Worm (Caenorhabditis elegans) whole organism, L4 larva: ENCODE data around the gene metl-2.

ENCODE experiments used
- D1046.2 ChIP-seq: fragments of 200-800 bp; sonication (Bioruptor generic); IDR thresholded peaks from 2 replicates; pipeline ENCODE4 v1.3.6; 2022; ENCODE audit warnings: missing genetic modification characterization, missing compliant biosample characterization
- F10B5.3 ChIP-seq: sonication (generic microtip); optimal IDR thresholded peaks from 2 replicates; lab custom pipeline; 2016; ENCODE audit warnings: mild to moderate bottlenecking, missing genetic modification characterization, missing compliant biosample characterization
- F26F4.8 ChIP-seq: fragments of 200-800 bp; sonication (Bioruptor generic); conservative IDR thresholded peaks from 2 replicates; pipeline ENCODE4 v1.3.6; 2022; ENCODE audit warnings: missing genetic modification characterization, missing compliant biosample characterization
- Y75B8A.6 ChIP-seq: fragments of 200-800 bp; sonication (Bioruptor generic); IDR thresholded peaks from 2 replicates; pipeline ENCODE4 v1.3.6; 2022; ENCODE audit warnings: missing genetic modification reagents, missing genetic modification characterization, missing compliant biosample characterization
- ZK337.2 ChIP-seq: fragments of 200-800 bp; sonication (Bioruptor generic); IDR thresholded peaks from 2 replicates; pipeline ENCODE4 v1.3.6; 2022; ENCODE audit warnings: missing genetic modification reagents, missing genetic modification characterization, missing compliant biosample characterization
- aha-1 ChIP-seq: fragments of 150-350 bp; peaks from one replicate; lab custom pipeline; 2014; ENCODE audit warnings: missing biosample characterization, missing genetic modification characterization
- aly-2 ChIP-seq: sonication (generic microtip); optimal IDR thresholded peaks from 2 replicates; lab custom pipeline; 2018; ENCODE audit warnings: missing biosample characterization, missing genetic modification characterization
- ceh-28 ChIP-seq: fragments of 150-350 bp; optimal IDR thresholded peaks from 2 replicates; lab custom pipeline; 2014; ENCODE audit warnings: missing biosample characterization, missing genetic modification reagents, missing genetic modification characterization
- daf-16 ChIP-seq, 3 experiments: sonication (generic microtip); optimal IDR thresholded peaks; 2 replicates each; lab custom pipeline; 2016 to 2017; ENCODE audit warnings: missing genetic modification characterization in 3 of 3, missing genetic modification reagents in 3 of 3, mild to moderate bottlenecking in 2 of 3, missing compliant biosample characterization in 2 of 3, missing biosample characterization in 1 of 3, moderate library complexity in 1 of 3
- dmd-6 ChIP-seq: fragments of 200-800 bp; sonication (Bioruptor generic); IDR thresholded peaks from 2 replicates; pipeline ENCODE4 v1.3.6; 2022; ENCODE audit warnings: missing genetic modification reagents, missing genetic modification characterization, missing compliant biosample characterization
- dpl-1 ChIP-seq: fragments of 150-350 bp; optimal IDR thresholded peaks from 2 replicates; lab custom pipeline; 2014; ENCODE audit warnings: missing biosample characterization, missing genetic modification reagents, missing genetic modification characterization
- dve-1 ChIP-seq: sonication (generic microtip); optimal IDR thresholded peaks from 2 replicates; lab custom pipeline; 2017; ENCODE audit warnings: antibody characterized with exemption, mild to moderate bottlenecking, missing genetic modification characterization, missing compliant biosample characterization; ENCODE audit not compliant: insufficient read depth
- egl-43 ChIP-seq: fragments of 200-800 bp; sonication (Bioruptor generic); IDR thresholded peaks from 2 replicates; pipeline ENCODE4 v1.3.6; 2022; ENCODE audit warnings: missing genetic modification reagents, missing genetic modification characterization, missing compliant biosample characterization
- fkh-10 ChIP-seq: fragments of 150-350 bp; optimal IDR thresholded peaks from 2 replicates; lab custom pipeline; 2014; ENCODE audit warnings: missing biosample characterization, missing genetic modification reagents, missing genetic modification characterization
- gei-8 ChIP-seq: fragments of 200-800 bp; sonication (Bioruptor generic); optimal IDR thresholded peaks from 2 replicates; lab custom pipeline; 2018; ENCODE audit warnings: mild to moderate bottlenecking, missing genetic modification characterization, missing compliant biosample characterization
- hlh-11 ChIP-seq: fragments of 200-800 bp; sonication (Bioruptor generic); optimal IDR thresholded peaks from 2 replicates; lab custom pipeline; 2018; ENCODE audit warnings: mild to moderate bottlenecking, missing genetic modification characterization, missing compliant biosample characterization
- lin-1 ChIP-seq: fragments of 200-800 bp; sonication (Bioruptor generic); IDR thresholded peaks from 2 replicates; pipeline ENCODE4 v1.3.6; 2022; ENCODE audit warnings: missing genetic modification reagents, missing genetic modification characterization, missing compliant biosample characterization
- lin-13 ChIP-seq: fragments of 150-350 bp; optimal IDR thresholded peaks from 2 replicates; lab custom pipeline; 2014; ENCODE audit warnings: missing biosample characterization, missing genetic modification reagents, missing genetic modification characterization
- madf-5 ChIP-seq, 2 experiments: fragments of 200-800 bp; sonication (Bioruptor generic); IDR thresholded peaks; 2 replicates each; pipeline ENCODE4 v1.3.6; 2022; ENCODE audit warnings: missing compliant biosample characterization in 2 of 2, missing genetic modification characterization in 2 of 2
- mdl-1 ChIP-seq, 2 experiments: fragments of 150-350 bp in 1 of 2; sonication (generic microtip) in 1 of 2; optimal IDR thresholded peaks; 2 replicates each; lab custom pipeline; 2014 to 2017; ENCODE audit warnings: missing biosample characterization in 2 of 2, missing genetic modification characterization in 2 of 2
- mep-1 ChIP-seq: fragments of 150-350 bp; sonication (generic microtip); optimal IDR thresholded peaks from 3 replicates; lab custom pipeline; 2014; ENCODE audit warnings: missing biosample characterization, missing genetic modification characterization
- mxl-2 ChIP-seq: fragments of 200-800 bp; sonication (Bioruptor generic); conservative IDR thresholded peaks from 2 replicates; pipeline ENCODE4 v1.3.6; 2022; ENCODE audit warnings: missing genetic modification reagents, missing genetic modification characterization, missing compliant biosample characterization
- mxl-3 ChIP-seq: fragments of 200-800 bp; sonication (Bioruptor generic); optimal IDR thresholded peaks from 2 replicates; lab custom pipeline; 2018; ENCODE audit warnings: mild to moderate bottlenecking, missing genetic modification characterization, missing compliant biosample characterization
- nhr-28 ChIP-seq: fragments of 150-350 bp; optimal IDR thresholded peaks from 2 replicates; lab custom pipeline; 2014; ENCODE audit warnings: missing biosample characterization, missing genetic modification characterization
- nhr-42 ChIP-seq: fragments of 200-800 bp; sonication (Bioruptor generic); IDR thresholded peaks from 2 replicates; pipeline ENCODE4 v1.3.6; 2022; ENCODE audit warnings: missing genetic modification characterization, missing compliant biosample characterization
- nhr-77 ChIP-seq: fragments of 150-350 bp; optimal IDR thresholded peaks from 2 replicates; lab custom pipeline; 2014; ENCODE audit warnings: missing biosample characterization, missing genetic modification characterization
- php-3 ChIP-seq: fragments of 200-800 bp; sonication (Bioruptor generic); IDR thresholded peaks from 2 replicates; pipeline ENCODE4 v1.3.6; 2022; ENCODE audit warnings: missing genetic modification reagents, missing genetic modification characterization, missing compliant biosample characterization
- pqm-1 ChIP-seq: sonication (generic microtip); optimal IDR thresholded peaks from 2 replicates; lab custom pipeline; 2017; ENCODE audit warnings: missing biosample characterization, missing genetic modification characterization
- unc-39 ChIP-seq: sonication (generic microtip); optimal IDR thresholded peaks from 2 replicates; lab custom pipeline; 2017; ENCODE audit warnings: missing biosample characterization, missing genetic modification characterization
- unc-62 ChIP-seq, 3 experiments: fragments of 150-350 bp in 1 of 3; sonication (generic microtip); optimal IDR thresholded peaks in 2 of 3; peaks in 1 of 3; 1 replicate in 1 of 3; 2 replicates in 2 of 3; lab custom pipeline; 2014 to 2017; ENCODE audit warnings: missing biosample characterization in 3 of 3, missing genetic modification characterization in 3 of 3, missing genetic modification reagents in 3 of 3, missing genotype in 1 of 3
- zfp-2 ChIP-seq: sonication (generic microtip); optimal IDR thresholded peaks from 2 replicates; lab custom pipeline; 2016; ENCODE audit warnings: mild to moderate bottlenecking, missing genetic modification characterization, missing compliant biosample characterization
- ztf-7 ChIP-seq: fragments of 150-350 bp; optimal IDR thresholded peaks from 2 replicates; lab custom pipeline; 2014; ENCODE audit warnings: missing biosample characterization, missing genetic modification characterization

The metl-2 gene

ce11 chrII:14952464-14953064 lies 17.1 kb upstream of the metl-2 start:
- peak; percentile 43; the same call in 1 of the 2 replicates for TF ChIP-seq nhr-42 (GFP tag; lab: Robert Waterston, UW)
- peak; percentile 94 for TF ChIP-seq ceh-28 (tag; lab: Kevin White, UChicago)
- no peak for TF ChIP-seq F10B5.3

- TF ChIP-seq mxl-3 (GFP tag; lab: Kevin White, UChicago) (no peak), aly-2 (tag; lab: Kevin White, UChicago) (no peak), mep-1 (tag; lab: Kevin White, UChicago) (no peak), nhr-28 (tag; lab: Kevin White, UChicago) (peak; percentile 52), aha-1 (tag; lab: Kevin White, UChicago) (peak; percentile 33)
Observed at ce11 chrII:14958113-14958512, 11.6 kb upstream of the metl-2 start, which contains the start of gene Y53F4B.1. TSS of gene Y53F4B.1 (minus strand) at chrII:14958213.

- TF ChIP-seq ztf-7 (tag; lab: Kevin White, UChicago) (no peak), unc-39 (no peak), dpl-1 (GFP tag; lab: Kevin White, UChicago) (no peak), Y75B8A.6 (GFP tag; lab: Robert Waterston, UW) (no peak), fkh-10 (GFP tag; lab: Kevin White, UChicago) (no peak), php-3 (GFP tag; lab: Robert Waterston, UW) (peak; percentile 72; the same call in 1 of the 2 replicates), dmd-6 (peak; percentile 36; the same call in 1 of the 2 replicates), nhr-77 (tag; lab: Kevin White, UChicago) (peak; percentile 89), lin-1 (GFP tag; lab: Robert Waterston, UW) (no peak), nhr-28 (tag; lab: Kevin White, UChicago) (peak; percentile 95), pqm-1 (tag; lab: Kevin White, UChicago) (peak; percentile 64), mdl-1 (tag; optimal IDR thresholded peaks at IDR 0.05; lab: Kevin White, UChicago) (no peak), daf-16 (GFP tag; optimal IDR thresholded peaks at IDR 0.05; lab: Kevin White, UChicago) (no peak), daf-16 (tag; optimal IDR thresholded peaks at IDR 0.05; lab: Kevin White, UChicago) (peak; percentile 84), ceh-28 (tag; lab: Kevin White, UChicago) (no peak), lin-13 (GFP tag; lab: Kevin White, UChicago) (no peak), hlh-11 (peak; percentile 44), mxl-2 (GFP tag; lab: Robert Waterston, UW) (no peak), dve-1 (tag; lab: Kevin White, UChicago) (peak; percentile 41)
Observed at ce11 chrII:14959273-14959672, 10.4 kb upstream of the metl-2 start.

DNA sequence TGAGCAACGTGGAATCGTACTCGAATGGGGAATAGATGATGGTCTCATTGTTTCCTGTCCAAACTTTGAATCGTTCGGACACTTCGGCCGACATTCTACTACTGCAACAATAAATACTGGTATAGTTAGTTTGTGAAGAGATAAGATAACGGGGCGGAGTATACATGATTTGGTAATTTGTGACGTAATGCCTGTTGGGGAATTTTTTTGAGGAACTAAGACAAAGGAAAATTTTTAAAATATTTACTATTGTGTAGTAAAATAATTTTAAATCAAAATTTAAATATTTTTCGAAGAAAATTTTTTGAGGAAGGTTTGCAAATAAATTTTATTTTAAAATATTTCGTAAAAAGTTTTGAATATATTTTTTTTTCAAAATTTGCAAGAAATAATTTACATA lies 5.7 kb upstream of the metl-2 start, which contains the start of gene elo-9:
Gene elo-9, minus strand, starts transcription at position 101 of the 400 bp plus-strand sequence.
- TF ChIP-seq mxl-3 (GFP tag; lab: Kevin White, UChicago), result no peak
- no peak for TF ChIP-seq zfp-2 (tag; lab: Kevin White, UChicago)
- no peak for TF ChIP-seq ZK337.2 (GFP tag; lab: Robert Waterston, UW)
- TF ChIP-seq gei-8 (GFP tag; lab: Kevin White, UChicago), result no peak
- TF ChIP-seq D1046.2, result no peak
- no peak for TF ChIP-seq F10B5.3

DNA sequence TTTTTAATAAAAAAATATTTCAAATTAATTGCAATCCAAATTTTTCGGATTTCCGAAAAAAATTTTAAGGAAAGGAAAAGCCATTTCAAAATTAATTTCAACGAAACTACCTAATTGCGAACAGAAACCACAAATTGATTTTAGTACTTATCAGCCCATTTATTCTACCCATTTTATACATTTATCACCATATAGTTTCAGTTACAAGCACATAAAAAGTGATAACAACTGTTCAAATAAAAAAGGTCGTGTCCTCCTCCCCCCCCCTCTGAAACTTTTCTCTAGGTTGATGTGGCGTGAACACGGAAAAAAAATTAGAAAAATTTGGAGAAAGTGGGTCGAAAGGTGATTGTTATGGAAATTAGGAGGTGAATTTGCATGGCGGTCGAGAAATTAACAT lies 4.8 kb upstream of the metl-2 start:
- TF ChIP-seq mep-1 (tag; lab: Kevin White, UChicago) (peak; percentile 16), unc-62 (GFP tag; optimal IDR thresholded peaks at IDR 0.05 in 1 of 2; lab: Kevin White, UChicago) (no peak), unc-62 (tag; optimal IDR thresholded peaks at IDR 0.05; lab: Kevin White, UChicago) (no peak), madf-5 (GFP tag; IDR thresholded peaks at IDR 0.05; lab: Robert Waterston, UW) (no peak), nhr-28 (tag; lab: Kevin White, UChicago) (peak; percentile 92), php-3 (GFP tag; lab: Robert Waterston, UW) (peak; percentile 85), mdl-1 (tag; optimal IDR thresholded peaks at IDR 0.05; lab: Kevin White, UChicago) (no peak), dve-1 (tag; lab: Kevin White, UChicago) (peak; percentile 55), pqm-1 (tag; lab: Kevin White, UChicago) (peak; percentile 86), F26F4.8 (GFP tag; lab: Robert Waterston, UW) (no peak), hlh-11 (peak; percentile 46), nhr-77 (tag; lab: Kevin White, UChicago) (peak; percentile 91), daf-16 (GFP tag; optimal IDR thresholded peaks at IDR 0.05; lab: Kevin White, UChicago) (no peak), daf-16 (tag; optimal IDR thresholded peaks at IDR 0.05; lab: Kevin White, UChicago) (peak; percentile 38), egl-43 (GFP tag; lab: Robert Waterston, UW) (no peak), dmd-6 (peak; percentile 59; the same call in 1 of the 2 replicates)
